Fruit fly (Drosophila melanogaster): ENCODE data around the gene HP1D3csd.

Gene HP1D3csd

DNA sequence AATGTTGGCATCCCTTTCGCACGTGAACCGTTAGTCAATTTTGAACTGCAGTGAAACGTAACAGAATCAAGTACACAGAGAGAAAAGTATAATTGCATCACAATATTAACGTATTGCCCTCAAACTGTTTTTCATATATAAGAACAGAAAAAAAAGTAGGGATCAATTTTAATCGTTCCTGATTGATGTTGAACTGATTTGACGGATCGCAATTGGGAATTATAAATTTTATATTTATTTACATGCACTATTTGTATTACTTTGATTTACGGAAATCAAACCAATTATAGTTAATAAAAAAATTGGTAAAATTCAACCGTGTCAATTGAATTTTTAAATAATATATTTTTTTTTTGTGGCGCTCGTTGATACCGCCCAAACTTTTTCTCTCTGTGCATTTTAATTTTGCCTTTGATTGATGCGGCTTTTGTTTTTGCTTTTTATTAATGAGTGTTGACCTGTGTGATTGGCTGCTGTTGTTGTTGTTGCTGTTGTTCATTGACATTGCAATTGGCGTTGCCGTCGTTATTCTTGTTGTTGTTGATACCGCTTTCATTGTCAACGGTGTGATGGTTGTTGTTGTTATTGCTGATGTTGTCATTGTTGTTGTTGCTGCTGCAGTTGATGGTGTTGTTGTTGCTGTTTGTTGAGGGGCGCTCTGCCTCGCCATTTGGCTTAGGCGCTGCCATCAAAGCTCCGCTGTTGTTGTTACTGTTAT, 37.3 kb upstream of the HP1D3csd start (continued):
- TF ChIP-seq mam (GFP tag; optimal IDR thresholded peaks at IDR 0.05) (no peak), CG10321 (GFP tag; IDR thresholded peaks at IDR 0.05) (no peak; the same call in 1 of the 2 replicates), B-H1 (GFP tag; IDR thresholded peaks at IDR 0.05) (peak; percentile 45; the same call in 2 of the 3 replicates), gce (GFP tag; IDR thresholded peaks at IDR 0.05) (no peak), CG34224 (GFP tag; IDR thresholded peaks at IDR 0.05; ENCODE audit: partially characterized antibody) (no peak), CG4617 (GFP tag; optimal IDR thresholded peaks at IDR 0.05; ENCODE audit: borderline replicate concordance) (no peak), Oli (tag; optimal IDR thresholded peaks at IDR 0.05) (peak; percentile 77), CG9817 (tag; optimal IDR thresholded peaks at IDR 0.05) (peak; percentile 34), Pdp1 (GFP tag; optimal IDR thresholded peaks at IDR 0.05) (peak in 1 of 2 experiments; percentile 16), rib (GFP tag; IDR thresholded peaks at IDR 0.05) (no peak), CG43689 (GFP tag; IDR thresholded peaks at IDR 0.05) (no peak), CG4730 (GFP tag; IDR thresholded peaks at IDR 0.05) (0 out of 2 replicates have a peak, but pooled peaks have one; percentile 27), en (GFP tag; optimal IDR thresholded peaks at IDR 0.05) (no peak), CG1603 (tag; optimal IDR thresholded peaks at IDR 0.05) (no peak), onecut (GFP tag; IDR thresholded peaks at IDR 0.05) (no peak), Sox102F (GFP tag; optimal IDR thresholded peaks at IDR 0.05) (peak; percentile 77), crp (GFP tag; optimal IDR thresholded peaks at IDR 0.05) (no peak), stc (GFP tag; IDR thresholded peaks at IDR 0.05) (peak; percentile 45), az2 (GFP tag; optimal IDR thresholded peaks at IDR 0.05) (peak; percentile 53), CG12299 (tag; optimal IDR thresholded peaks at IDR 0.05) (peak; percentile 18), CG17186 (GFP tag; optimal IDR thresholded peaks at IDR 0.05) (no peak), CrebB (tag; optimal IDR thresholded peaks at IDR 0.05) (no peak), Fer1 (GFP tag; optimal IDR thresholded peaks at IDR 0.05) (peak; percentile 22), inv (GFP tag; IDR thresholded peaks at IDR 0.05; ENCODE audit: partially characterized antibody) (no peak), CG8089 (GFP tag; optimal IDR thresholded peaks at IDR 0.05) (no peak), trem (tag; optimal IDR thresholded peaks at IDR 0.05) (no peak), CG6791 (GFP tag; IDR thresholded peaks at IDR 0.05; ENCODE audit: partially characterized antibody) (no peak), tio (GFP tag; optimal IDR thresholded peaks at IDR 0.05) (peak; percentile 70), maf-S (GFP tag; optimal IDR thresholded peaks at IDR 0.05) (no peak), CG12219 (GFP tag; optimal IDR thresholded peaks at IDR 0.05) (peak; percentile 4), ci (GFP tag; IDR thresholded peaks at IDR 0.05) (0 out of 3 replicates have a peak, but pooled peaks have one; percentile 14), nerfin-2 (GFP tag; IDR thresholded peaks at IDR 0.05; ENCODE audit: partially characterized antibody) (no peak), Hand (GFP tag; optimal IDR thresholded peaks at IDR 0.05) (no peak), CG12236 (GFP tag; optimal IDR thresholded peaks at IDR 0.05) (no peak), zfh2 (GFP tag; optimal IDR thresholded peaks at IDR 0.05) (no peak), disco-r (GFP tag; optimal IDR thresholded peaks at IDR 0.05) (no peak), Sry-β (GFP tag; optimal IDR thresholded peaks at IDR 0.05) (no peak), CG1233 (GFP tag; optimal IDR thresholded peaks at IDR 0.05) (peak; percentile 55), Ets97D (GFP tag; optimal IDR thresholded peaks at IDR 0.05) (no peak), chn (GFP tag; optimal IDR thresholded peaks at IDR 0.05) (peak; percentile 36), cad (GFP tag; optimal IDR thresholded peaks at IDR 0.05) (no peak), ap (GFP tag; IDR thresholded peaks at IDR 0.05) (peak; percentile 31; the same call in 1 of the 2 replicates), so (GFP tag; IDR thresholded peaks at IDR 0.05) (0 out of 3 replicates have a peak, but pooled peaks have one; percentile 8), her (GFP tag; optimal IDR thresholded peaks at IDR 0.05) (no peak), CG3407 (GFP tag; optimal IDR thresholded peaks at IDR 0.05) (peak; percentile 49), Ptx1 (GFP tag; IDR thresholded peaks at IDR 0.05) (peak; percentile 64), D19B (GFP tag; optimal IDR thresholded peaks at IDR 0.05) (peak; percentile 22), CG4282 (GFP tag; optimal IDR thresholded peaks at IDR 0.05) (no peak), Fer2 (tag; optimal IDR thresholded peaks at IDR 0.05) (no peak)
